Worm (Caenorhabditis elegans) whole organism, L4/young adult: ENCODE measurements around the gene smf-1.

Source experiments
- W03F9.2 ChIP-seq: fragments of 150-350 bp; optimal IDR thresholded peaks from 2 replicates; lab custom pipeline; 2014; ENCODE audit warnings: missing biosample characterization, missing genetic modification characterization
- dao-5 ChIP-seq: sonication (generic microtip); optimal IDR thresholded peaks from 2 replicates; lab custom pipeline; 2016; ENCODE audit warnings: missing genotype, missing genetic modification characterization, moderate library complexity, missing compliant biosample characterization
- him-1 ChIP-seq: sonication (generic microtip); optimal IDR thresholded peaks from 2 replicates; lab custom pipeline; 2016; ENCODE audit warnings: missing genotype, missing genetic modification reagents, missing genetic modification characterization, missing compliant biosample characterization

Gene smf-1

DNA sequence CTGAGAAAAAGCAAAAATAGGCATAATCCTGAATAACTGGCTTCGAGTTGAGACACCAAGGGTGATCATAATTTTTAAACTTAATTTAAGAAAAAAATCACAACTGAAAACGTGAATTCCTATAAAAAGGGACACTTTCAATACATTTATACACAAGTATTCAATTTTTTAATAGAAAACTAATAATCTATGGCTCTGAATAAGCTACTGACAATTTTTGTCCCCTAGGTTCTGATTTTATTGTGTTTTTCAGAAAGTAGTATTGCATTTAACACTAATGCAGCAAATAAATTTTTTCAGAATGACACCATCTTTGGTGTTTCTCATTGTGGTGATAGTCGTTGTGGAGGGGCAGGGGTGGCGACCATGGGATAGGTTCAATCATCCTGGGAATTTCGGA is 9.6 kb downstream of the smf-1 start, which contains the start of gene nas-11:
nas-11 (plus strand) TSS at position 301 of the 400 bp plus-strand sequence.
- TF ChIP-seq W03F9.2 (tag; lab: Kevin White, UChicago) (no peak), dao-5 (tag; lab: Kevin White, UChicago) (no peak), him-1 (tag; lab: Kevin White, UChicago) (no peak)

- TF ChIP-seq W03F9.2 (tag; lab: Kevin White, UChicago) (no peak), him-1 (tag; lab: Kevin White, UChicago) (no peak), dao-5 (tag; lab: Kevin White, UChicago) (no peak)
Measured at ce11 chrX:6709238-6709637, 13.6 kb downstream of the smf-1 start, which contains the start of gene acr-3. Gene acr-3, plus strand, starts transcription at chrX:6709538.

DNA sequence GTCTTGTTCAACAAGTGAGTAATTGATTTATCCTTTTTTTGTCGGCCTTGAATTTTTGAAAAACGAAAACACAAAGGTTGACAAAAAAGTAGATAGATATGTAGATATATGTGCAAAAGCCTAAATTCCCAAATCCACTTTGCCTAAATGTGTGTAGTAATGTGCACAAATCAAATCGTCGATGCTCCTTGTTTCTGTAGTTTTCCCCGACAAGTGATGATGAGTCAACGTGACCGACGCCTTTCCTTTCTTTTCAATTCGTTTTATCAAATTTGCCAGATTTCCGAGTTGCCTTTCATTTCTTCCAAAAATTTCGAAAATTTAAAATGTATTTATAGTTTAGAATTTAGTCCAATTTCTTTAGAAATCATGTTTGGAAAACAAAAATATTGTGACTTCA is 17.7 kb downstream of the smf-1 start:
- no peak for TF ChIP-seq him-1 (tag; lab: Kevin White, UChicago)
- TF ChIP-seq W03F9.2 (tag; lab: Kevin White, UChicago): no peak
- TF ChIP-seq dao-5 (tag; lab: Kevin White, UChicago): no peak

ce11 chrX:6702249-6702648 is 20.6 kb downstream of the smf-1 start, which contains the start of gene acr-2:
Gene acr-2, plus strand, starts transcription at chrX:6702549.
- TF ChIP-seq him-1 (tag; lab: Kevin White, UChicago) (no peak), dao-5 (tag; lab: Kevin White, UChicago) (no peak), W03F9.2 (tag; lab: Kevin White, UChicago) (no peak)

ce11 chrX:6698267-6698666 is 24.6 kb downstream of the smf-1 start, which contains the start of the genes F38B6.7 and F38B6.2:
Gene F38B6.7, minus strand, starts transcription at chrX:6698367.
Gene F38B6.2, plus strand, starts transcription at chrX:6698533.
- no peak for TF ChIP-seq dao-5 (tag; lab: Kevin White, UChicago)
- no peak for TF ChIP-seq W03F9.2 (tag; lab: Kevin White, UChicago)
- TF ChIP-seq him-1 (tag; lab: Kevin White, UChicago): no peak

- TF ChIP-seq dao-5 (tag; lab: Kevin White, UChicago) (no peak), him-1 (tag; lab: Kevin White, UChicago) (no peak), W03F9.2 (tag; lab: Kevin White, UChicago) (no peak)
Measured at ce11 chrX:6693331-6693730, 29.5 kb downstream of the smf-1 start, which contains the start of gene F38B6.3. Gene F38B6.3, plus strand, starts transcription at chrX:6693631.

DNA sequence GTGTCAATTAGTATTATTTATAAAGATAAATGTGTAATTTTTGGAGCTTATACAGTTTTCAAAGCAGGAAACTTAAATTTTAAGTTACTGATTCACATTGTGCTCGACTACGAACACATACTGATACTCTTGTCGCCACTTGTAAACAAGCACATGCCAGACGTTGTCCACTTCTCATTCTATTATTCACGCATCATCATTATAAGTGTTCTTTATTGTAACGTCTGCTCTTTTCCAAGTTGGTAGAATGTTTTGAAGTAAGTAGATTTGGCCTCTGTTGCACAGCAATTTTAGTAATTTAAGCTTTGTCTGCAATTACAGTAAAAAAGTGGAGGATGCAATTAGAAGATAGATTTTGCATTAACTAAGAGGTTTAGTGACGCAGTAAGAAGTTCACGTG is 30.0 kb downstream of the smf-1 start:
- TF ChIP-seq dao-5 (tag; lab: Kevin White, UChicago): no peak
- no peak for TF ChIP-seq him-1 (tag; lab: Kevin White, UChicago)
- no peak for TF ChIP-seq W03F9.2 (tag; lab: Kevin White, UChicago)

DNA sequence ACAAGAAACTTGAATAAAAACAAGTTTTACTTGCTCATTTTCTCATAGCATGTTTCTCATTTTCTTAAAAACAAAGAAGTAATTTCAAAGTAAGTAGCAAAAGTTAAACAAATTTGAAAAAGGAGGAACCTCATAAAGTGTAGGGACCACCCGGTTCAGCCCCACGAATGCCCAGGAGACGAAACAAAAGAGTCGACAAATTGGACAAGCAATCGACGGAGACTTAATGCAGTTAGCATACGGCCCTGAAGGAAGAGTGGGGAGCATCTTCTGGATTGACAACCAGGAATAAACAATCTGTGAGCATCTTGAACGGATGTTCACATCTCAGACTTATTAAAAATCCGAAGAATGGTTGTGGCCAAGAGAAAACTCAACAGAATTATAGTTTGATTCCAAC is 31.2 kb downstream of the smf-1 start:
- no peak for TF ChIP-seq dao-5 (tag; lab: Kevin White, UChicago)
- TF ChIP-seq W03F9.2 (tag; lab: Kevin White, UChicago): no peak
- no peak for TF ChIP-seq him-1 (tag; lab: Kevin White, UChicago)

DNA sequence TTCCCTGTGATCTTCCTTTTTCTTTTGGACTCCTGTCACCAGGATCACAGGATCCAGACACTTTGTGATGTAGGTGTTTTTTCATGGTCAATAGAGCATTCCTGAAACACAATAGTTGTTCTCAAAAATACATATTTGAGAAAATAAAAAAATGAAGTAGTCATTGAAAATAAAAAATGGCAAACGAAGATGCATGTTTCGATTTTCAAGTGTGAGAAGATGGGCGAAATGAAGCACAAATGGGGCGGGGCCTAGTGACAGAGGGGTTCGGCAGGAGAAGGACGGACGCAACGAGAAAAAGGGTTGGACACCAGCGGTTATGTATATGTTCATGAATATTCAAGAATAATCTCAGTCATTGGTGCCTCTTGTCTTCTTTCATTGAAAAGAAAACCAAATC is 32.9 kb downstream of the smf-1 start, which contains the start of gene F38B6.6:
F38B6.6 (minus strand) TSS at position 101 of the 400 bp plus-strand sequence.
- TF ChIP-seq dao-5 (tag; lab: Kevin White, UChicago): no peak
- no peak for TF ChIP-seq W03F9.2 (tag; lab: Kevin White, UChicago)

DNA sequence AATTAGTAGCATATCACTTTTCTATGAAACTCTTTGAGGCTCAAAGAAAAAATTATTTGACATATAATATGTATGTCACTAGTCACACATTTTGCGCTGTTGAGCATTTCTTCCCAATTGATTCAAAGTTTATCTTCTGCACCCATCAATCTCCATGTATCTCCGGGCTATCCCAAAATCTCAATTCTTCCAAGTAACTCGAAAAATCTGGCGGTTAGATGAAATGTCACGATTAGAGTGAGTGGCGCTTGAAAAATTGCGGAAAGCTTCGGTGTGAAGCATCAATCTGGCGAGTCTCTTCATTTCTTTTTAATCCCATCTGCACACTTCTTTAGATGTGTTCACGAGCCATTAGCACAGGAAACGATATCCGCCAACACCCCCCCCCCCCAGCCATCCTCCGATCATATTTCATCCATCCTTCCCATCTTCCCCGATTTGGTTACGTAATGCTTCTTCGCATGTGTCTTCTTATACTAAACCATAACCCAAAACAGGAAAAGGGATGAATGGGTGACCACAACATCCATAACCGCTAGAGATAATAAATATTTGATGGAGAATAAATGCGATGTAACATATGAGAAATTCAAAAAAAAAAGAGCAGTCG is 33.8 kb downstream of the smf-1 start:
- no peak for TF ChIP-seq him-1 (tag; lab: Kevin White, UChicago)
- TF ChIP-seq dao-5 (tag; lab: Kevin White, UChicago): no peak
- TF ChIP-seq W03F9.2 (tag; lab: Kevin White, UChicago): no peak

- TF ChIP-seq him-1 (tag; lab: Kevin White, UChicago) (no peak), W03F9.2 (tag; lab: Kevin White, UChicago) (no peak), dao-5 (tag; lab: Kevin White, UChicago) (no peak)
Measured at ce11 chrX:6687756-6688155, 35.1 kb downstream of the smf-1 start.

- TF ChIP-seq dao-5 (tag; lab: Kevin White, UChicago): no peak
- no peak for TF ChIP-seq W03F9.2 (tag; lab: Kevin White, UChicago)
- no peak for TF ChIP-seq him-1 (tag; lab: Kevin White, UChicago)
Measured at ce11 chrX:6687345-6687744, 35.5 kb downstream of the smf-1 start.

DNA sequence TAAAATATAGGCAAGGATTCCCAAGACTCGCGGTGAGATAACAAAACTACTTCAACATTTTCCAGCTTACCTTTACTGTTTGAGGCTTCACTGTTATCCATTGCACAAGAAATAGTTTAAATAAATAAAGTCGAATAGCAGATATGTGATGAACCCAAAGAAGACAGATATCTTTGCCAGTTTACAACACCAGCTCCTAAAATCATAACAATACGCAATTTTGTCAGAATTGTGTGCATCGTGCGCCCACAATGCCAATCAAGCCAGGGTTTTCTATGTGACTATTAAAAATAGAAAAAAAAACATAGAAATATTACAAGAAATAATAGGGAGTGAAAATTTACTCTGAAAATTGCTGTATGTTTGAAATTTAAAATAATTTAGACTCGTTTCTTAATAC is 40.2 kb downstream of the smf-1 start, which contains the start of gene F38B6.8:
F38B6.8 (minus strand) TSS at position 101 of the 400 bp plus-strand sequence.
- TF ChIP-seq W03F9.2 (tag; lab: Kevin White, UChicago) (no peak), him-1 (tag; lab: Kevin White, UChicago) (no peak), dao-5 (tag; lab: Kevin White, UChicago) (no peak)
